Worm (Caenorhabditis elegans) whole organism, L4 larva: ENCODE results near the gene F58A4.1.

Source experiments
- F49E8.2 ChIP-seq: sonication (generic microtip); optimal IDR thresholded peaks from 2 replicates; lab custom pipeline; 2016; ENCODE audit warnings: missing compliant biosample characterization, mild to moderate bottlenecking, missing genetic modification characterization, borderline replicate concordance
- aha-1 ChIP-seq: fragments of 150-350 bp; peaks from one replicate; lab custom pipeline; 2014; ENCODE audit warnings: missing biosample characterization, missing genetic modification characterization
- ama-1 ChIP-seq: fragments of 150-350 bp; optimal IDR thresholded peaks from 2 replicates; lab custom pipeline; 2014; ENCODE audit warnings: inconsistent platforms, mixed read lengths
- cey-2 ChIP-seq: sonication (generic microtip); optimal IDR thresholded peaks from 3 replicates; lab custom pipeline; 2017; ENCODE audit warnings: missing genetic modification characterization, mild to moderate bottlenecking, missing compliant biosample characterization, antibody characterized with exemption, borderline replicate concordance; ENCODE audit not compliant: insufficient read depth
- daf-16 ChIP-seq, 3 experiments: sonication (generic microtip); optimal IDR thresholded peaks; 2 replicates each; lab custom pipeline; 2016 to 2017; ENCODE audit warnings: missing genetic modification characterization in 3 of 3, missing genetic modification reagents in 3 of 3, mild to moderate bottlenecking in 2 of 3, missing compliant biosample characterization in 2 of 3, missing biosample characterization in 1 of 3, moderate library complexity in 1 of 3
- daf-8 ChIP-seq: fragments of 200-800 bp; sonication (Bioruptor generic); IDR thresholded peaks from 2 replicates; pipeline ENCODE4 v1.3.6; 2022; ENCODE audit warnings: missing genetic modification characterization, missing compliant biosample characterization
- dmd-6 ChIP-seq: fragments of 200-800 bp; sonication (Bioruptor generic); IDR thresholded peaks from 2 replicates; pipeline ENCODE4 v1.3.6; 2022; ENCODE audit warnings: missing genetic modification reagents, missing genetic modification characterization, missing compliant biosample characterization
- dve-1 ChIP-seq: sonication (generic microtip); optimal IDR thresholded peaks from 2 replicates; lab custom pipeline; 2017; ENCODE audit warnings: antibody characterized with exemption, mild to moderate bottlenecking, missing genetic modification characterization, missing compliant biosample characterization; ENCODE audit not compliant: insufficient read depth
- jun-1 ChIP-seq: fragments of 150-350 bp; optimal IDR thresholded peaks from 2 replicates; lab custom pipeline; 2014; ENCODE audit warnings: missing biosample characterization, missing genetic modification reagents, missing genetic modification characterization
- lin-1 ChIP-seq: fragments of 200-800 bp; sonication (Bioruptor generic); IDR thresholded peaks from 2 replicates; pipeline ENCODE4 v1.3.6; 2022; ENCODE audit warnings: missing genetic modification reagents, missing genetic modification characterization, missing compliant biosample characterization
- lin-38 ChIP-seq: fragments of 200-800 bp; sonication (Bioruptor generic); IDR thresholded peaks from 2 replicates; pipeline ENCODE4 v1.3.6; 2022; ENCODE audit warnings: missing genetic modification reagents, missing genetic modification characterization, missing compliant biosample characterization
- lir-3 ChIP-seq: sonication (generic microtip); optimal IDR thresholded peaks from 2 replicates; lab custom pipeline; 2016; ENCODE audit warnings: mild to moderate bottlenecking, missing genetic modification characterization, missing compliant biosample characterization
- madf-5 ChIP-seq, 2 experiments: fragments of 200-800 bp; sonication (Bioruptor generic); IDR thresholded peaks; 2 replicates each; pipeline ENCODE4 v1.3.6; 2022; ENCODE audit warnings: missing compliant biosample characterization in 2 of 2, missing genetic modification characterization in 2 of 2
- mep-1 ChIP-seq: fragments of 150-350 bp; sonication (generic microtip); optimal IDR thresholded peaks from 3 replicates; lab custom pipeline; 2014; ENCODE audit warnings: missing biosample characterization, missing genetic modification characterization
- mes-2 ChIP-seq: sonication (generic microtip); optimal IDR thresholded peaks from 2 replicates; lab custom pipeline; 2016; ENCODE audit warnings: missing genotype, mild to moderate bottlenecking, missing genetic modification characterization, missing compliant biosample characterization; ENCODE audit not compliant: poor library complexity, severe bottlenecking
- mxl-3 ChIP-seq: fragments of 200-800 bp; sonication (Bioruptor generic); optimal IDR thresholded peaks from 2 replicates; lab custom pipeline; 2018; ENCODE audit warnings: mild to moderate bottlenecking, missing genetic modification characterization, missing compliant biosample characterization
- nhr-102 ChIP-seq: sonication (generic microtip); optimal IDR thresholded peaks from 2 replicates; lab custom pipeline; 2016; ENCODE audit warnings: mild to moderate bottlenecking, missing genetic modification characterization, moderate library complexity, missing compliant biosample characterization
- nhr-25 ChIP-seq: sonication (generic microtip); optimal IDR thresholded peaks from 2 replicates; lab custom pipeline; 2017; ENCODE audit warnings: missing genetic modification characterization, mild to moderate bottlenecking, missing compliant biosample characterization, antibody characterized with exemption, moderate library complexity, borderline replicate concordance; ENCODE audit not compliant: insufficient read depth
- nhr-28 ChIP-seq: fragments of 150-350 bp; optimal IDR thresholded peaks from 2 replicates; lab custom pipeline; 2014; ENCODE audit warnings: missing biosample characterization, missing genetic modification characterization
- nhr-48 ChIP-seq: sonication (generic microtip); optimal IDR thresholded peaks from 2 replicates; lab custom pipeline; 2016; ENCODE audit warnings: mild to moderate bottlenecking, missing genetic modification characterization, missing compliant biosample characterization
- nhr-77 ChIP-seq: fragments of 150-350 bp; optimal IDR thresholded peaks from 2 replicates; lab custom pipeline; 2014; ENCODE audit warnings: missing biosample characterization, missing genetic modification characterization
- pqm-1 ChIP-seq: sonication (generic microtip); optimal IDR thresholded peaks from 2 replicates; lab custom pipeline; 2017; ENCODE audit warnings: missing biosample characterization, missing genetic modification characterization
- set-16 ChIP-seq: fragments of 200-800 bp; sonication (Bioruptor generic); IDR thresholded peaks from 2 replicates; pipeline ENCODE4 v1.3.6; 2022; ENCODE audit warnings: missing genetic modification reagents, missing genetic modification characterization, missing compliant biosample characterization
- unc-130 ChIP-seq: sonication (generic microtip); optimal IDR thresholded peaks from 2 replicates; lab custom pipeline; 2016; ENCODE audit warnings: missing genetic modification reagents, missing genetic modification characterization, missing compliant biosample characterization
- unc-62 ChIP-seq, 3 experiments: fragments of 150-350 bp in 1 of 3; sonication (generic microtip); optimal IDR thresholded peaks in 2 of 3; peaks in 1 of 3; 1 replicate in 1 of 3; 2 replicates in 2 of 3; lab custom pipeline; 2014 to 2017; ENCODE audit warnings: missing biosample characterization in 3 of 3, missing genetic modification characterization in 3 of 3, missing genetic modification reagents in 3 of 3, missing genotype in 1 of 3
- zfp-2 ChIP-seq: sonication (generic microtip); optimal IDR thresholded peaks from 2 replicates; lab custom pipeline; 2016; ENCODE audit warnings: mild to moderate bottlenecking, missing genetic modification characterization, missing compliant biosample characterization
- zfp-3 ChIP-seq: fragments of 200-800 bp; sonication (Bioruptor generic); conservative IDR thresholded peaks from 2 replicates; pipeline ENCODE4 v1.3.6; 2022; ENCODE audit warnings: missing genetic modification reagents, missing genetic modification characterization, missing compliant biosample characterization
- ztf-11 ChIP-seq: fragments of 150-350 bp; optimal IDR thresholded peaks from 2 replicates; lab custom pipeline; 2014; ENCODE audit warnings: missing biosample characterization, missing genetic modification characterization
- ztf-7 ChIP-seq: fragments of 150-350 bp; optimal IDR thresholded peaks from 2 replicates; lab custom pipeline; 2014; ENCODE audit warnings: missing biosample characterization, missing genetic modification characterization

Gene F58A4.1

DNA sequence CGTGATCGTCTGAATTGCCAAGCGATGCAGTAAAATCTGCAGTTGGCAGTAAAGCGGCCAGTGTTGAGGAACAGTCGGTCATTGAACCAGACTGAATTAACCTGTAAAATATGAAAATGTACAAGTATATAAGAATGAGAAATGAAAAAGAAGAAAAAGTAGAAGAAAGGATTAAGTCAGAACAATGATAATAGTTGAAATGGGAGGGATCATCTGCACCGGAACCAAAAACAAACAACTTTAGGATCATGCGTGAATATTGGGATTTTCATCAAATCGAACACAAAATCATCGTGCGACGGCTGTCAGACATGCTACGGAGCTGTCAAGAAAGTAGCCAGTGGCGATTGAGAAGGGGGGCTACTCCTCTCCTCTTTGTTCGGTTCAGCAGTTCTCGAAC lies 38.7 kb downstream of the F58A4.1 start, which contains the start of gene gei-13:
Gene gei-13, minus strand, starts transcription at position 101 of the 400 bp plus-strand sequence.
- TF ChIP-seq ztf-7 (tag; lab: Kevin White, UChicago) (no peak), madf-5 (GFP tag; IDR thresholded peaks at IDR 0.05; lab: Robert Waterston, UW) (no peak), nhr-25 (tag; lab: Kevin White, UChicago) (no peak), cey-2 (tag; lab: Kevin White, UChicago) (no peak), daf-16 (GFP tag; optimal IDR thresholded peaks at IDR 0.05; lab: Kevin White, UChicago) (no peak), daf-16 (tag; optimal IDR thresholded peaks at IDR 0.05; lab: Kevin White, UChicago) (no peak)

- TF ChIP-seq F49E8.2 (tag; lab: Kevin White, UChicago), result no peak
- peak; percentile 50 for TF ChIP-seq nhr-48 (tag; lab: Kevin White, UChicago)
- TF ChIP-seq daf-16 (GFP tag; optimal IDR thresholded peaks at IDR 0.05; lab: Kevin White, UChicago), result no peak
- peak; percentile 49 for TF ChIP-seq daf-16 (tag; optimal IDR thresholded peaks at IDR 0.05; lab: Kevin White, UChicago)
- TF ChIP-seq nhr-28 (tag; lab: Kevin White, UChicago), result peak; percentile 92
- peak; percentile 72 for TF ChIP-seq aha-1 (tag; lab: Kevin White, UChicago)
- TF ChIP-seq dmd-6, result peak; percentile 72
- peak; percentile 10 for TF ChIP-seq mes-2 (tag; lab: Kevin White, UChicago)
- TF ChIP-seq nhr-102 (tag; lab: Kevin White, UChicago), result peak; percentile 6
- peak; percentile 42 for TF ChIP-seq nhr-77 (tag; lab: Kevin White, UChicago)
- peak in 1 of 2 experiments; percentile 82 for TF ChIP-seq unc-62 (GFP tag; optimal IDR thresholded peaks at IDR 0.05 in 1 of 2; lab: Kevin White, UChicago)
- TF ChIP-seq unc-62 (tag; optimal IDR thresholded peaks at IDR 0.05; lab: Kevin White, UChicago), result no peak
- peak; percentile 72 for TF ChIP-seq mxl-3 (GFP tag; lab: Kevin White, UChicago)
- TF ChIP-seq pqm-1 (tag; lab: Kevin White, UChicago), result peak; percentile 99
- TF ChIP-seq ama-1 (lab: Kevin White, UChicago), result no peak
- TF ChIP-seq ztf-11 (tag; lab: Kevin White, UChicago), result no peak
- no peak for TF ChIP-seq lin-38 (GFP tag; lab: Robert Waterston, UW)
- TF ChIP-seq dve-1 (tag; lab: Kevin White, UChicago), result peak; percentile 65
These were observed 40.0 kb downstream of the F58A4.1 start for ce11 chrIII:9638159-9638754.

- TF ChIP-seq zfp-2 (tag; lab: Kevin White, UChicago), result no peak
- no peak for TF ChIP-seq daf-16 (GFP tag; optimal IDR thresholded peaks at IDR 0.05; lab: Kevin White, UChicago)
- no peak for TF ChIP-seq daf-16 (tag; optimal IDR thresholded peaks at IDR 0.05; lab: Kevin White, UChicago)
- no peak for TF ChIP-seq jun-1 (tag; lab: Kevin White, UChicago)
- no peak for TF ChIP-seq zfp-3 (GFP tag; lab: Robert Waterston, UW)
- TF ChIP-seq lir-3, result no peak
- no peak for TF ChIP-seq unc-130 (GFP tag; lab: Kevin White, UChicago)
- TF ChIP-seq aha-1 (tag; lab: Kevin White, UChicago), result peak; percentile 13
- TF ChIP-seq set-16 (GFP tag; lab: Robert Waterston, UW), result peak; percentile 85
- no peak for TF ChIP-seq mxl-3 (GFP tag; lab: Kevin White, UChicago)
- no peak for TF ChIP-seq mep-1 (tag; lab: Kevin White, UChicago)
- no peak for TF ChIP-seq daf-8 (GFP tag; lab: Robert Waterston, UW)
These were observed 41.2 kb downstream of the F58A4.1 start for ce11 chrIII:9639281-9640050.

ce11 chrIII:9642110-9642509 lies 43.8 kb downstream of the F58A4.1 start:
- TF ChIP-seq lin-1 (GFP tag; lab: Robert Waterston, UW) (no peak), nhr-48 (tag; lab: Kevin White, UChicago) (peak; percentile 29)
- TF ChIP-seq, all 104 proteins: peak for 1
